Fruit fly (Drosophila melanogaster): ENCODE data around the gene inaF-D.

- TF ChIP-seq Sin3A (optimal IDR thresholded peaks at IDR 0.05), result no peak
- TF ChIP-seq insv (optimal IDR thresholded peaks at IDR 0.05), result no peak
- TF ChIP-seq ttk (optimal IDR thresholded peaks at IDR 0.05), result no peak
- no peak for TF ChIP-seq Myc (optimal IDR thresholded peaks at IDR 0.05)
- TF ChIP-seq psq (optimal IDR thresholded peaks at IDR 0.05), result no peak
- TF ChIP-seq h (optimal IDR thresholded peaks at IDR 0.05), result no peak
These were observed 50.3 kb downstream of the inaF-D start, which contains the start of the genes Vlet and bif for dm6 chrX:11678539-11679040.
